Fruit fly (Drosophila melanogaster) whole organism, embryonic: Measurements from ENCODE around the gene Tango2.

Experiments
- Awh ChIP-seq: fragments of 200-800 bp; sonication (Bioruptor generic); IDR thresholded peaks from 2 replicates; pipeline ENCODE4, ENCODE4 v1.3.6; 2022; ENCODE audit warnings: missing biosample characterization, missing genetic modification characterization
- CG10209 ChIP-seq: fragments of 200-800 bp; sonication (Bioruptor generic); optimal IDR thresholded peaks from 3 replicates; lab custom pipeline; 2017; ENCODE audit warnings: missing biosample characterization, mild to moderate bottlenecking, missing genetic modification characterization, missing genetic modification reagents
- CG1024 ChIP-seq: fragments of 200-800 bp; sonication (Bioruptor generic); IDR thresholded peaks from 2 replicates; pipeline ENCODE4 v1.3.6; 2022; ENCODE audit warnings: missing biosample characterization, missing genetic modification characterization
- CG10267 ChIP-seq: fragments of 200-800 bp; sonication (Bioruptor generic); optimal IDR thresholded peaks from 2 replicates; lab custom pipeline; 2018; ENCODE audit warnings: missing biosample characterization, mild to moderate bottlenecking, missing genetic modification characterization, moderate library complexity
- CG11085 ChIP-seq: fragments of 200-800 bp; sonication (Bioruptor generic); IDR thresholded peaks from 2 replicates; pipeline ENCODE4 v1.3.6; 2022; ENCODE audit warnings: missing biosample characterization, missing genetic modification characterization
- CG11695 ChIP-seq: fragments of 200-800 bp; sonication (Bioruptor generic); IDR thresholded peaks from 3 replicates; pipeline ENCODE4 v1.3.6; 2022; ENCODE audit warnings: missing biosample characterization, missing genetic modification characterization
- CG13296 ChIP-seq: fragments of 200-800 bp; sonication (Bioruptor generic); optimal IDR thresholded peaks from 3 replicates; lab custom pipeline; 2018; ENCODE audit warnings: missing biosample characterization, mild to moderate bottlenecking, missing genetic modification characterization
- CG13624 ChIP-seq: fragments of 200-800 bp; sonication (Bioruptor generic); optimal IDR thresholded peaks from 2 replicates; lab custom pipeline; 2016; ENCODE audit warnings: missing biosample characterization, missing genetic modification characterization
- CG15696 ChIP-seq: fragments of 200-800 bp; sonication (Bioruptor generic); optimal IDR thresholded peaks from 2 replicates; lab custom pipeline; 2019; ENCODE audit warnings: missing biosample characterization, mild to moderate bottlenecking, missing genetic modification characterization, moderate library complexity
- CG17385 ChIP-seq: fragments of 200-800 bp; sonication (Bioruptor generic); optimal IDR thresholded peaks from 3 replicates; lab custom pipeline; 2018; ENCODE audit warnings: missing biosample characterization, mild to moderate bottlenecking, missing genetic modification characterization
- CG1832 ChIP-seq: fragments of 200-800 bp; sonication (Bioruptor generic); optimal IDR thresholded peaks from 2 replicates; lab custom pipeline; 2017; ENCODE audit warnings: missing biosample characterization, mild to moderate bottlenecking, missing genetic modification characterization, inconsistent platforms
- CG2889 ChIP-seq: fragments of 200-800 bp; sonication (Bioruptor generic); IDR thresholded peaks from 3 replicates; pipeline ENCODE4 v1.3.6; 2022; ENCODE audit warnings: missing biosample characterization, missing genetic modification characterization
- CG32767 ChIP-seq: fragments of 200-800 bp; sonication (Bioruptor generic); IDR thresholded peaks from 2 replicates; pipeline ENCODE4 v1.3.6; 2022; ENCODE audit warnings: missing biosample characterization, missing genetic modification characterization
- CG34376 ChIP-seq: fragments of 200-800 bp; sonication (Bioruptor generic); optimal IDR thresholded peaks from 2 replicates; lab custom pipeline; 2018; ENCODE audit warnings: missing biosample characterization, mild to moderate bottlenecking, missing genetic modification characterization
- CG3847 ChIP-seq: fragments of 200-800 bp; sonication (Bioruptor generic); IDR thresholded peaks from 2 replicates; pipeline ENCODE4 v1.3.6; 2022; ENCODE audit warnings: missing biosample characterization, missing genetic modification characterization
- CG3995 ChIP-seq: fragments of 200-800 bp; sonication (Bioruptor generic); optimal IDR thresholded peaks from 3 replicates; lab custom pipeline; 2016; ENCODE audit warnings: missing biosample characterization, missing genetic modification characterization
- CG4424 ChIP-seq: fragments of 200-800 bp; sonication (Bioruptor generic); optimal IDR thresholded peaks from 3 replicates; lab custom pipeline; 2016; ENCODE audit warnings: missing biosample characterization, missing genetic modification characterization
- CG6254 ChIP-seq: fragments of 200-800 bp; sonication (Bioruptor generic); optimal IDR thresholded peaks from 3 replicates; lab custom pipeline; 2017; ENCODE audit warnings: mild to moderate bottlenecking, missing biosample characterization, missing genetic modification reagents, missing genetic modification characterization
- CG8281 ChIP-seq: fragments of 200-800 bp; sonication (Bioruptor generic); optimal IDR thresholded peaks from 2 replicates; lab custom pipeline; 2018; ENCODE audit warnings: missing biosample characterization, mild to moderate bottlenecking, missing genetic modification characterization, moderate library complexity
- CG8388 ChIP-seq: fragments of 200-800 bp; sonication (Bioruptor generic); optimal IDR thresholded peaks from 2 replicates; lab custom pipeline; 2019; ENCODE audit warnings: missing biosample characterization, mild to moderate bottlenecking, missing genetic modification characterization, moderate library complexity
- CG8765 ChIP-seq: fragments of 200-800 bp; sonication (Bioruptor generic); IDR thresholded peaks from 2 replicates; pipeline ENCODE4 v1.3.6; 2022; ENCODE audit warnings: missing biosample characterization, missing genetic modification characterization
- CTCF ChIP-seq: fragments of 200-800 bp; sonication (Bioruptor generic); optimal IDR thresholded peaks from 2 replicates; lab custom pipeline; 2017; ENCODE audit warnings: missing biosample characterization, mild to moderate bottlenecking, missing genetic modification characterization, moderate library complexity
- CrebB ChIP-seq: fragments of 200-800 bp; sonication (Bioruptor generic); optimal IDR thresholded peaks from 3 replicates; lab custom pipeline; 2018; ENCODE audit warnings: missing biosample characterization, mild to moderate bottlenecking, missing genetic modification characterization
- D ChIP-seq, 2 experiments: fragments of 200-800 bp in 1 of 2; fragments of >200 bp in 1 of 2; sonication (Bioruptor generic) in 1 of 2; optimal IDR thresholded peaks; 2 replicates in 1 of 2; 3 replicates in 1 of 2; lab custom pipeline; 2017; ENCODE audit warnings: mild to moderate bottlenecking in 1 of 2, missing biosample characterization in 1 of 2, missing genetic modification characterization in 1 of 2, missing genetic modification reagents in 1 of 2
- Dll ChIP-seq: fragments of 200-800 bp; sonication (Bioruptor generic); IDR thresholded peaks from 4 replicates; pipeline ENCODE4 v1.3.6; 2022; ENCODE audit warnings: missing biosample characterization, missing genetic modification characterization; ENCODE audit not compliant: partially characterized antibody
- Drgx ChIP-seq: fragments of 200-800 bp; sonication (Bioruptor generic); IDR thresholded peaks from 2 replicates; pipeline ENCODE4 v1.3.6; 2022; ENCODE audit warnings: missing biosample characterization, missing genetic modification characterization
- Fer2 ChIP-seq: fragments of 200-800 bp; sonication (Bioruptor generic); optimal IDR thresholded peaks from 2 replicates; lab custom pipeline; 2018; ENCODE audit warnings: missing biosample characterization, mild to moderate bottlenecking, missing genetic modification characterization, moderate library complexity
- GATAe ChIP-seq: fragments of 200-800 bp; sonication (Bioruptor generic); conservative IDR thresholded peaks from 2 replicates; pipeline ENCODE4 v1.3.6; 2022; ENCODE audit warnings: missing biosample characterization, missing genetic modification characterization
- HLH3B ChIP-seq: fragments of 200-800 bp; sonication (Bioruptor generic); IDR thresholded peaks from 2 replicates; pipeline ENCODE4 v1.3.6; 2022; ENCODE audit warnings: missing biosample characterization, missing genetic modification characterization
- Kr ChIP-seq: fragments of 200-800 bp; sonication (Bioruptor generic); optimal IDR thresholded peaks from 2 replicates; lab custom pipeline; 2017; ENCODE audit warnings: missing biosample characterization, mild to moderate bottlenecking, missing genetic modification characterization
- Lpt ChIP-seq: fragments of >200 bp; optimal IDR thresholded peaks from 2 replicates; lab custom pipeline; 2018; ENCODE audit warnings: missing biosample characterization, missing genetic modification characterization
- Myb ChIP-seq: fragments of 200-800 bp; sonication (Bioruptor generic); optimal IDR thresholded peaks from 2 replicates; lab custom pipeline; 2016; ENCODE audit warnings: missing biosample characterization, missing genetic modification characterization
- NfI ChIP-seq: fragments of 200-800 bp; sonication (Bioruptor generic); optimal IDR thresholded peaks from 3 replicates; lab custom pipeline; 2018; ENCODE audit warnings: missing biosample characterization, mild to moderate bottlenecking, missing genetic modification characterization, moderate library complexity
- Sry-β ChIP-seq: fragments of 200-800 bp; sonication (Bioruptor generic); optimal IDR thresholded peaks from 2 replicates; lab custom pipeline; 2018; ENCODE audit warnings: missing biosample characterization, mild to moderate bottlenecking, missing genetic modification characterization, moderate library complexity
- Trl ChIP-seq, 3 experiments: fragments of >200 bp in 2 of 3; fragments of 200-800 bp in 1 of 3; sonication (Bioruptor generic) in 1 of 3; optimal IDR thresholded peaks; 2 replicates in 1 of 3; 3 replicates in 2 of 3; lab custom pipeline; 2016 to 2017; ENCODE audit warnings: missing biosample characterization in 1 of 3, missing genetic modification characterization in 1 of 3
- Usf ChIP-seq: fragments of 200-800 bp; sonication (Bioruptor generic); optimal IDR thresholded peaks from 2 replicates; lab custom pipeline; 2017; ENCODE audit warnings: missing genotype, missing biosample characterization, missing genetic modification characterization
- disco-r ChIP-seq: fragments of 200-800 bp; sonication (Bioruptor generic); optimal IDR thresholded peaks from 2 replicates; lab custom pipeline; 2016; ENCODE audit warnings: missing biosample characterization, missing genetic modification characterization
- fru ChIP-seq: fragments of >200 bp; optimal IDR thresholded peaks from 2 replicates; lab custom pipeline; 2017
- fu2 ChIP-seq: fragments of 200-800 bp; sonication (Bioruptor generic); optimal IDR thresholded peaks from 2 replicates; lab custom pipeline; 2016; ENCODE audit warnings: missing biosample characterization, missing genetic modification characterization
- gsb-n ChIP-seq: fragments of 200-800 bp; sonication (Bioruptor generic); optimal IDR thresholded peaks from 3 replicates; lab custom pipeline; 2018; ENCODE audit warnings: missing biosample characterization, mild to moderate bottlenecking, missing genetic modification characterization
- jing ChIP-seq: fragments of 200-800 bp; sonication (Bioruptor generic); optimal IDR thresholded peaks from 2 replicates; lab custom pipeline; 2018; ENCODE audit warnings: missing biosample characterization, mild to moderate bottlenecking, missing genetic modification characterization
- kah ChIP-seq: fragments of 200-800 bp; sonication (Bioruptor generic); optimal IDR thresholded peaks from 2 replicates; lab custom pipeline; 2018; ENCODE audit warnings: missing biosample characterization, mild to moderate bottlenecking, missing genetic modification characterization
- lbe ChIP-seq: fragments of 200-800 bp; sonication (Bioruptor generic); optimal IDR thresholded peaks from 2 replicates; lab custom pipeline; 2016; ENCODE audit warnings: missing biosample characterization, mild to moderate bottlenecking, missing genetic modification characterization
- maf-S ChIP-seq: fragments of 200-800 bp; sonication (Bioruptor generic); optimal IDR thresholded peaks from 2 replicates; lab custom pipeline; 2016; ENCODE audit warnings: missing biosample characterization, missing genetic modification characterization
- mirr ChIP-seq: fragments of 200-800 bp; sonication (Bioruptor generic); optimal IDR thresholded peaks from 3 replicates; lab custom pipeline; 2018; ENCODE audit warnings: missing biosample characterization, mild to moderate bottlenecking, missing genetic modification characterization
- nmo ChIP-seq: fragments of 200-800 bp; sonication (Bioruptor generic); optimal IDR thresholded peaks from 2 replicates; lab custom pipeline; 2018; ENCODE audit warnings: missing biosample characterization, mild to moderate bottlenecking, missing genetic modification characterization, moderate library complexity
- pfk ChIP-seq: fragments of 200-800 bp; sonication (Bioruptor generic); optimal IDR thresholded peaks from 2 replicates; lab custom pipeline; 2018; ENCODE audit warnings: missing biosample characterization, mild to moderate bottlenecking, missing genetic modification characterization, moderate library complexity
- run ChIP-seq: fragments of 200-800 bp; sonication (Bioruptor generic); optimal IDR thresholded peaks from 3 replicates; lab custom pipeline; 2018; ENCODE audit warnings: missing biosample characterization, mild to moderate bottlenecking, missing genetic modification characterization
- sug ChIP-seq: fragments of 200-800 bp; optimal IDR thresholded peaks from 2 replicates; lab custom pipeline; 2019; ENCODE audit warnings: missing biosample characterization, mild to moderate bottlenecking, missing genetic modification characterization, moderate library complexity
- tx ChIP-seq: fragments of 200-800 bp; sonication (Bioruptor generic); optimal IDR thresholded peaks from 2 replicates; lab custom pipeline; 2016; ENCODE audit warnings: missing biosample characterization, missing genetic modification characterization
- wek ChIP-seq: fragments of 200-800 bp; sonication (Bioruptor generic); optimal IDR thresholded peaks from 3 replicates; lab custom pipeline; 2018; ENCODE audit warnings: missing biosample characterization, mild to moderate bottlenecking, missing genetic modification characterization, moderate library complexity
- zfh2 ChIP-seq: fragments of 200-800 bp; sonication (Bioruptor generic); optimal IDR thresholded peaks from 2 replicates; lab custom pipeline; 2016; ENCODE audit warnings: missing biosample characterization, missing genetic modification characterization

Tango2 gene

DNA sequence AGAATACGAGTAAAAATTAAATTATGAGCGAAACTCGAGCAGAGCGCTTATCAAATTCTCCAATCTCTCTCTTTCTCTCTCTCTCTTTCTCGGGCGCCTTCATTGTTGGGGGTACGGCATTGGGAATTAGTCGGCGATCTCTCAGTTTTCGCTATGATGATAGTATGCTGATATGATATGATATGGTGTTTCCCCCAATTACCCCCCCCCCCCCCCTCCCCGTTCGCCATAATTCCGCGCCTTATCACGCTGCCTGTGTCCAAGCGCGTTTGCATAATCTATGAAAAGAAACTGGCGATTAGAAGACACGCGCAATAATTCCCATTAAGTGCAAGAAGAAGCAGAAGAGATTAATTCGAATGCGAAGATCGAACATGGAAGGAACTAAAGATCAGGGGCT is 20.0 kb downstream of the Tango2 start (continued):
- TF ChIP-seq NfI (GFP tag; lab: Kevin White, UChicago) (no peak), Sry-β (GFP tag; lab: Kevin White, UChicago) (no peak), Myb (GFP tag; lab: Kevin White, UChicago) (no peak), tx (no peak), CG15696 (tag; lab: Kevin White, UChicago) (no peak), CG10209 (GFP tag; lab: Kevin White, UChicago) (no peak), CG13624 (GFP tag; lab: Kevin White, UChicago) (no peak), CG34376 (peak; percentile 73), CG13296 (GFP tag; lab: Kevin White, UChicago) (no peak), CG3847 (GFP tag; lab: Robert Waterston, UW) (no peak), fru (lab: Kevin White, UChicago) (no peak), Awh (GFP tag; lab: Robert Waterston, UW) (no peak), jing (GFP tag; lab: Kevin White, UChicago) (no peak), CG11695 (GFP tag; lab: Robert Waterston, UW) (no peak), fu2 (GFP tag; lab: Kevin White, UChicago) (no peak), mirr (GFP tag; lab: Kevin White, UChicago) (peak; percentile 71), wek (GFP tag; lab: Kevin White, UChicago) (no peak), disco-r (GFP tag; lab: Kevin White, UChicago) (no peak), gsb-n (tag; lab: Kevin White, UChicago) (no peak), lbe (GFP tag; lab: Kevin White, UChicago) (no peak), CG1832 (GFP tag; lab: Kevin White, UChicago) (no peak), CG11085 (GFP tag; lab: Robert Waterston, UW) (no peak), Dll (GFP tag; lab: Robert Waterston, UW) (no peak), CG6254 (GFP tag; lab: Kevin White, UChicago) (no peak), GATAe (GFP tag; lab: Robert Waterston, UW) (peak; percentile 52), CG32767 (no peak), Lpt (GFP tag; lab: Kevin White, UChicago) (no peak), Kr (GFP tag; lab: Kevin White, UChicago) (no peak), CG17385 (GFP tag; lab: Kevin White, UChicago) (peak; percentile 19), Drgx (GFP tag; lab: Robert Waterston, UW) (no peak), run (tag; lab: Kevin White, UChicago) (no peak), CG2889 (no peak), Trl (optimal IDR thresholded peaks at IDR 0.05; lab: Kevin White, UChicago) (peak; percentile 12 to 43), Trl (GFP tag; optimal IDR thresholded peaks at IDR 0.05; lab: Kevin White, UChicago) (no peak), maf-S (GFP tag; lab: Kevin White, UChicago) (no peak), CG1024 (no peak), pfk (GFP tag; lab: Kevin White, UChicago) (no peak), sug (peak; percentile 98), CG10267 (tag; lab: Kevin White, UChicago) (no peak), CG8281 (no peak), CTCF (GFP tag; lab: Kevin White, UChicago) (no peak), CrebB (tag; lab: Kevin White, UChicago) (no peak), CG3995 (no peak), D (optimal IDR thresholded peaks at IDR 0.05; lab: Kevin White, UChicago) (no peak), D (GFP tag; optimal IDR thresholded peaks at IDR 0.05; lab: Kevin White, UChicago) (no peak), HLH3B (no peak), Fer2 (tag; lab: Kevin White, UChicago) (no peak), zfh2 (GFP tag; lab: Kevin White, UChicago) (no peak), kah (GFP tag; lab: Kevin White, UChicago) (no peak), Usf (GFP tag; lab: Kevin White, UChicago) (no peak), nmo (GFP tag; lab: Kevin White, UChicago) (no peak), CG8765 (no peak), CG8388 (GFP tag; lab: Kevin White, UChicago) (no peak), CG4424 (GFP tag; lab: Kevin White, UChicago) (no peak)
